Fruit fly (Drosophila melanogaster): ENCODE data around the gene MED30.

- TF ChIP-seq fru (GFP tag; optimal IDR thresholded peaks at IDR 0.05) (no peak), Dfd (GFP tag; optimal IDR thresholded peaks at IDR 0.05) (no peak), CG32264 (GFP tag; optimal IDR thresholded peaks at IDR 0.05) (no peak), psq (GFP tag; optimal IDR thresholded peaks at IDR 0.05) (no peak), rgr (GFP tag; optimal IDR thresholded peaks at IDR 0.05) (no peak), Abd-B (GFP tag; optimal IDR thresholded peaks at IDR 0.05) (no peak), N (GFP tag; optimal IDR thresholded peaks at IDR 0.05) (no peak), lola (GFP tag; optimal IDR thresholded peaks at IDR 0.05) (no peak), br (GFP tag; optimal IDR thresholded peaks at IDR 0.05) (no peak), pan (optimal IDR thresholded peaks at IDR 0.05) (no peak), Hr78 (GFP tag; optimal IDR thresholded peaks at IDR 0.05) (no peak), h (GFP tag; optimal IDR thresholded peaks at IDR 0.05) (no peak), usp (GFP tag; optimal IDR thresholded peaks at IDR 0.05) (no peak), sv (GFP tag; optimal IDR thresholded peaks at IDR 0.05) (no peak)
Observed at dm6 chr3L:627370-627769, 26.5 kb downstream of the MED30 start.
